Fruit fly (Drosophila melanogaster) whole organism, embryonic: ENCODE results near the gene Catsup.

Experiments
- CG12071 ChIP-seq: fragments of 200-800 bp; sonication (Bioruptor generic); optimal IDR thresholded peaks from 3 replicates; lab custom pipeline; 2018; ENCODE audit warnings: missing biosample characterization, mild to moderate bottlenecking, missing genetic modification characterization
- CG13775 ChIP-seq: fragments of 200-800 bp; sonication (Bioruptor generic); optimal IDR thresholded peaks from 3 replicates; lab custom pipeline; 2017; ENCODE audit warnings: missing biosample characterization, mild to moderate bottlenecking, missing genetic modification characterization
- CG14014 ChIP-seq: fragments of 200-800 bp; sonication (Bioruptor generic); IDR thresholded peaks from 2 replicates; pipeline ENCODE4 v1.3.6; 2022; ENCODE audit warnings: missing biosample characterization, missing genetic modification characterization
- CG14710 ChIP-seq: fragments of 200-800 bp; sonication (Bioruptor generic); optimal IDR thresholded peaks from 3 replicates; lab custom pipeline; 2019; ENCODE audit warnings: missing biosample characterization, mild to moderate bottlenecking, missing genetic modification characterization, moderate library complexity
- CG15011 ChIP-seq: fragments of 200-800 bp; sonication (Bioruptor generic); optimal IDR thresholded peaks from 3 replicates; lab custom pipeline; 2018; ENCODE audit warnings: missing biosample characterization, mild to moderate bottlenecking, missing genetic modification characterization
- CG1602 ChIP-seq: fragments of 200-800 bp; sonication (Bioruptor generic); optimal IDR thresholded peaks from 3 replicates; lab custom pipeline; 2016; ENCODE audit warnings: missing biosample characterization, missing genetic modification characterization
- CG16815 ChIP-seq: fragments of 200-800 bp; sonication (Bioruptor generic); optimal IDR thresholded peaks from 3 replicates; lab custom pipeline; 2017; ENCODE audit warnings: missing biosample characterization, mild to moderate bottlenecking, missing genetic modification characterization
- CG17829 ChIP-seq: fragments of 200-800 bp; optimal IDR thresholded peaks from 2 replicates; lab custom pipeline; 2019; ENCODE audit warnings: missing biosample characterization, mild to moderate bottlenecking, missing genetic modification characterization, moderate library complexity
- CG18476 ChIP-seq: fragments of 200-800 bp; sonication (Bioruptor generic); optimal IDR thresholded peaks from 2 replicates; lab custom pipeline; 2016; ENCODE audit warnings: missing biosample characterization, mild to moderate bottlenecking, missing genetic modification characterization
- CG2120 ChIP-seq: fragments of 200-800 bp; sonication (Bioruptor generic); optimal IDR thresholded peaks from 3 replicates; lab custom pipeline; 2016; ENCODE audit warnings: missing biosample characterization, missing genetic modification characterization
- CG3281 ChIP-seq: fragments of 200-800 bp; sonication (Bioruptor generic); optimal IDR thresholded peaks from 3 replicates; lab custom pipeline; 2017; ENCODE audit warnings: missing biosample characterization, mild to moderate bottlenecking, missing genetic modification characterization
- CG34376 ChIP-seq: fragments of 200-800 bp; sonication (Bioruptor generic); optimal IDR thresholded peaks from 2 replicates; lab custom pipeline; 2018; ENCODE audit warnings: missing biosample characterization, mild to moderate bottlenecking, missing genetic modification characterization
- CG4854 ChIP-seq: fragments of 200-800 bp; sonication (Bioruptor generic); optimal IDR thresholded peaks from 2 replicates; lab custom pipeline; 2016; ENCODE audit warnings: missing biosample characterization, missing genetic modification characterization, inconsistent platforms
- CG7271 ChIP-seq: fragments of 200-800 bp; sonication (Bioruptor generic); optimal IDR thresholded peaks from 2 replicates; lab custom pipeline; 2018; ENCODE audit warnings: missing biosample characterization, mild to moderate bottlenecking, missing genetic modification characterization, moderate library complexity
- CG8924 ChIP-seq: fragments of 200-800 bp; optimal IDR thresholded peaks from 3 replicates; lab custom pipeline; 2019; ENCODE audit warnings: missing biosample characterization, mild to moderate bottlenecking, missing genetic modification characterization, moderate library complexity
- Fer3 ChIP-seq: fragments of 200-800 bp; sonication (Bioruptor generic); optimal IDR thresholded peaks from 2 replicates; lab custom pipeline; 2018; ENCODE audit warnings: missing biosample characterization, mild to moderate bottlenecking, missing genetic modification characterization, moderate library complexity
- Hmr ChIP-seq: fragments of 200-800 bp; sonication (Bioruptor generic); optimal IDR thresholded peaks from 3 replicates; lab custom pipeline; 2017; ENCODE audit warnings: mild to moderate bottlenecking, missing biosample characterization, missing genetic modification reagents, missing genetic modification characterization
- Hr78 ChIP-seq, 2 experiments: fragments of 200-800 bp in 1 of 2; fragments of >200 bp in 1 of 2; sonication (Bioruptor generic) in 1 of 2; optimal IDR thresholded peaks; 2 replicates each; lab custom pipeline; 2017 to 2019; ENCODE audit warnings: missing biosample characterization in 2 of 2, missing genetic modification characterization in 2 of 2, mild to moderate bottlenecking in 1 of 2, moderate library complexity in 1 of 2
- Lhr ChIP-seq: fragments of 200-800 bp; sonication (Bioruptor generic); optimal IDR thresholded peaks from 3 replicates; lab custom pipeline; 2017; ENCODE audit warnings: mild to moderate bottlenecking, missing biosample characterization, missing genetic modification reagents, missing genetic modification characterization
- Meics ChIP-seq: fragments of 200-800 bp; sonication (Bioruptor generic); optimal IDR thresholded peaks from 2 replicates; lab custom pipeline; 2017; ENCODE audit warnings: missing biosample characterization, mild to moderate bottlenecking, missing genetic modification characterization
- NfI ChIP-seq: fragments of 200-800 bp; sonication (Bioruptor generic); optimal IDR thresholded peaks from 3 replicates; lab custom pipeline; 2018; ENCODE audit warnings: missing biosample characterization, mild to moderate bottlenecking, missing genetic modification characterization, moderate library complexity
- PHDP ChIP-seq: fragments of 200-800 bp; sonication (Bioruptor generic); optimal IDR thresholded peaks from 3 replicates; lab custom pipeline; 2018; ENCODE audit warnings: missing biosample characterization, mild to moderate bottlenecking, missing genetic modification characterization, moderate library complexity
- Sox102F ChIP-seq: fragments of 200-800 bp; sonication (Bioruptor generic); optimal IDR thresholded peaks from 2 replicates; lab custom pipeline; 2018; ENCODE audit warnings: missing biosample characterization, mild to moderate bottlenecking, missing genetic modification characterization, moderate library complexity
- Usf ChIP-seq: fragments of 200-800 bp; sonication (Bioruptor generic); optimal IDR thresholded peaks from 2 replicates; lab custom pipeline; 2017; ENCODE audit warnings: missing genotype, missing biosample characterization, missing genetic modification characterization
- Xbp1 ChIP-seq: fragments of 200-800 bp; sonication (Bioruptor generic); optimal IDR thresholded peaks from 3 replicates; lab custom pipeline; 2016; ENCODE audit warnings: missing biosample characterization, mild to moderate bottlenecking, missing genetic modification characterization
- cad ChIP-seq: fragments of >200 bp; optimal IDR thresholded peaks from 2 replicates; lab custom pipeline; 2017; ENCODE audit warnings: missing biosample characterization, missing genetic modification characterization
- chm ChIP-seq: fragments of 200-800 bp; sonication (Bioruptor generic); IDR thresholded peaks from 2 replicates; pipeline ENCODE4 v1.3.6; 2022; ENCODE audit warnings: missing biosample characterization, missing genetic modification characterization
- croc ChIP-seq: fragments of 200-800 bp; sonication (Bioruptor generic); conservative IDR thresholded peaks from 3 replicates; pipeline ENCODE4 v1.3.6; 2022; ENCODE audit warnings: missing biosample characterization, missing genetic modification characterization
- crol ChIP-seq: fragments of 200-800 bp; sonication (Bioruptor generic); IDR thresholded peaks from 2 replicates; pipeline ENCODE4 v1.3.6; 2022; ENCODE audit warnings: missing biosample characterization, missing genetic modification characterization
- cwo ChIP-seq: fragments of 200-800 bp; sonication (Bioruptor generic); optimal IDR thresholded peaks from 3 replicates; lab custom pipeline; 2017; ENCODE audit warnings: missing biosample characterization, missing genetic modification characterization, mild to moderate bottlenecking, moderate library complexity, missing genetic modification reagents
- dpn ChIP-seq, 2 experiments: fragments of 200-800 bp; sonication (Bioruptor generic); optimal IDR thresholded peaks; 3 replicates each; lab custom pipeline; 2016; ENCODE audit warnings: missing biosample characterization in 2 of 2, missing genetic modification characterization in 2 of 2
- ems ChIP-seq: fragments of 200-800 bp; sonication (Bioruptor generic); optimal IDR thresholded peaks from 3 replicates; lab custom pipeline; 2016; ENCODE audit warnings: missing biosample characterization, missing genetic modification characterization
- fd3F ChIP-seq: fragments of 200-800 bp; sonication (Bioruptor generic); optimal IDR thresholded peaks from 2 replicates; lab custom pipeline; 2018; ENCODE audit warnings: missing biosample characterization, mild to moderate bottlenecking, missing genetic modification characterization, moderate library complexity
- fd96Cb ChIP-seq: fragments of 200-800 bp; sonication (Bioruptor generic); optimal IDR thresholded peaks from 2 replicates; lab custom pipeline; 2018; ENCODE audit warnings: missing biosample characterization, mild to moderate bottlenecking, missing genetic modification characterization, moderate library complexity
- fru ChIP-seq: fragments of >200 bp; optimal IDR thresholded peaks from 2 replicates; lab custom pipeline; 2017
- gem ChIP-seq: fragments of 200-800 bp; sonication (Bioruptor generic); optimal IDR thresholded peaks from 2 replicates; lab custom pipeline; 2019; ENCODE audit warnings: missing biosample characterization, mild to moderate bottlenecking, missing genetic modification characterization, moderate library complexity
- grau ChIP-seq: fragments of 200-800 bp; optimal IDR thresholded peaks from 3 replicates; lab custom pipeline; 2019; ENCODE audit warnings: missing biosample characterization, mild to moderate bottlenecking, missing genetic modification characterization, moderate library complexity
- gro ChIP-seq: fragments of 200-800 bp; sonication (Bioruptor generic); optimal IDR thresholded peaks from 2 replicates; lab custom pipeline; 2016; ENCODE audit warnings: missing biosample characterization, missing genetic modification characterization
- lola ChIP-seq, 3 experiments: fragments of >200 bp in 2 of 3; fragments of 200-800 bp in 1 of 3; sonication (Bioruptor generic) in 1 of 3; optimal IDR thresholded peaks; 2 replicates each; lab custom pipeline; 2017 to 2019; ENCODE audit warnings: missing biosample characterization in 3 of 3, missing genetic modification characterization in 3 of 3, mild to moderate bottlenecking in 1 of 3, moderate library complexity in 1 of 3
- mam ChIP-seq: fragments of 200-800 bp; sonication (Bioruptor generic); optimal IDR thresholded peaks from 3 replicates; lab custom pipeline; 2016; ENCODE audit warnings: missing biosample characterization, missing genetic modification characterization
- nerfin-2 ChIP-seq: fragments of 200-800 bp; sonication (Bioruptor generic); IDR thresholded peaks from 2 replicates; pipeline ENCODE4 v1.3.6; 2022; ENCODE audit warnings: missing biosample characterization, missing genetic modification characterization; ENCODE audit not compliant: partially characterized antibody
- peb ChIP-seq: fragments of 200-800 bp; sonication (Bioruptor generic); IDR thresholded peaks from 2 replicates; pipeline ENCODE4 v1.3.6; 2022; ENCODE audit warnings: missing biosample characterization, missing genetic modification characterization
- pum ChIP-seq: fragments of 200-800 bp; sonication (Bioruptor generic); optimal IDR thresholded peaks from 2 replicates; lab custom pipeline; 2016; ENCODE audit warnings: missing biosample characterization, missing genetic modification characterization
- run ChIP-seq: fragments of 200-800 bp; sonication (Bioruptor generic); optimal IDR thresholded peaks from 3 replicates; lab custom pipeline; 2018; ENCODE audit warnings: missing biosample characterization, mild to moderate bottlenecking, missing genetic modification characterization
- salm ChIP-seq: fragments of 200-800 bp; sonication (Bioruptor generic); optimal IDR thresholded peaks from 2 replicates; lab custom pipeline; 2018; ENCODE audit warnings: missing biosample characterization, mild to moderate bottlenecking, missing genetic modification characterization
- schlank ChIP-seq: fragments of 200-800 bp; sonication (Bioruptor generic); optimal IDR thresholded peaks from 2 replicates; lab custom pipeline; 2018; ENCODE audit warnings: missing biosample characterization, mild to moderate bottlenecking, missing genetic modification characterization
- stc ChIP-seq: fragments of 200-800 bp; sonication (Bioruptor generic); IDR thresholded peaks from 2 replicates; pipeline ENCODE4 v1.3.6; 2022; ENCODE audit warnings: missing biosample characterization, missing genetic modification characterization
- tio ChIP-seq: fragments of 200-800 bp; sonication (Bioruptor generic); optimal IDR thresholded peaks from 2 replicates; lab custom pipeline; 2017; ENCODE audit warnings: missing biosample characterization, missing genetic modification characterization, inconsistent platforms
- zfh2 ChIP-seq: fragments of 200-800 bp; sonication (Bioruptor generic); optimal IDR thresholded peaks from 2 replicates; lab custom pipeline; 2016; ENCODE audit warnings: missing biosample characterization, missing genetic modification characterization

The Catsup gene

dm6 chr2L:19026491-19027197 lies 15.0 kb upstream of the Catsup start (continued):
- no peak for TF ChIP-seq lola (GFP tag; optimal IDR thresholded peaks at IDR 0.05; lab: Kevin White, UChicago)
- TF ChIP-seq Xbp1 (GFP tag; lab: Kevin White, UChicago), result peak; percentile 35
- peak; percentile 20; the same call in 2 of the 3 replicates for TF ChIP-seq croc (GFP tag; lab: Robert Waterston, UW)
- TF ChIP-seq CG4854, result no peak
- peak; percentile 32 for TF ChIP-seq Fer3
- no peak for TF ChIP-seq Hr78 (GFP tag; optimal IDR thresholded peaks at IDR 0.05; lab: Kevin White, UChicago)
- peak; percentile 21 for TF ChIP-seq CG17829
- TF ChIP-seq CG13775, result peak; percentile 30
- TF ChIP-seq grau (tag; lab: Kevin White, UChicago), result peak; percentile 75
- TF ChIP-seq Lhr (GFP tag; lab: Kevin White, UChicago), result no peak
- peak; percentile 65 for TF ChIP-seq NfI
- TF ChIP-seq cwo, result peak; percentile 68
- peak; percentile 46 for TF ChIP-seq CG15011
- peak; percentile 77 for TF ChIP-seq Meics (GFP tag; lab: Kevin White, UChicago)
- peak; percentile 57 for TF ChIP-seq schlank (tag; lab: Kevin White, UChicago)
- no peak for TF ChIP-seq fru (lab: Kevin White, UChicago)
- peak; percentile 55 for TF ChIP-seq Sox102F (GFP tag; lab: Kevin White, UChicago)
- TF ChIP-seq CG8924 (tag; lab: Kevin White, UChicago), result peak; percentile 72
- TF ChIP-seq CG16815 (GFP tag; lab: Kevin White, UChicago), result no peak
- no peak for TF ChIP-seq chm
- TF ChIP-seq PHDP (tag; lab: Kevin White, UChicago), result peak; percentile 66
- TF ChIP-seq CG3281 (GFP tag; lab: Kevin White, UChicago), result peak; percentile 75
- TF ChIP-seq run (tag; lab: Kevin White, UChicago), result peak; percentile 5
- TF ChIP-seq gro (GFP tag; lab: Kevin White, UChicago), result peak; percentile 38
- TF ChIP-seq CG12071, result peak; percentile 25
- peak; percentile 6 for TF ChIP-seq ems (GFP tag; lab: Kevin White, UChicago)
- no peak for TF ChIP-seq nerfin-2 (GFP tag; lab: Robert Waterston, UW)
- no peak for TF ChIP-seq CG14710
- no peak for TF ChIP-seq cad (GFP tag; lab: Kevin White, UChicago)
- TF ChIP-seq fd96Cb (tag; lab: Kevin White, UChicago), result peak; percentile 27
- peak; percentile 59 for TF ChIP-seq CG14014 (GFP tag; lab: Robert Waterston, UW)
- TF ChIP-seq zfh2, result peak; percentile 45
- peak; percentile 6 for TF ChIP-seq Usf (GFP tag; lab: Kevin White, UChicago)
- peak; percentile 50 for TF ChIP-seq fd3F
- peak; percentile 72 for TF ChIP-seq gem (tag; lab: Kevin White, UChicago)
- peak; percentile 0 for TF ChIP-seq CG18476 (GFP tag; lab: Kevin White, UChicago)
- TF ChIP-seq tio (GFP tag; lab: Kevin White, UChicago), result no peak
- peak; percentile 79 for TF ChIP-seq crol (GFP tag; lab: Robert Waterston, UW)
- TF ChIP-seq CG34376, result peak; percentile 82
- TF ChIP-seq mam (GFP tag; lab: Kevin White, UChicago), result peak; percentile 50
- TF ChIP-seq salm, result peak; percentile 11
- TF ChIP-seq pum (GFP tag; lab: Kevin White, UChicago), result no peak
- no peak for TF ChIP-seq CG7271 (tag; lab: Kevin White, UChicago)
- TF ChIP-seq Hmr (GFP tag; lab: Kevin White, UChicago), result peak; percentile 85
- no peak for TF ChIP-seq CG1602 (GFP tag; lab: Kevin White, UChicago)
- peak; percentile 23 to 26 for TF ChIP-seq dpn (GFP tag; optimal IDR thresholded peaks at IDR 0.05; lab: Kevin White, UChicago)
- TF ChIP-seq peb (GFP tag; lab: Robert Waterston, UW), result no peak
- peak; percentile 22; the same call in 1 of the 2 replicates for TF ChIP-seq stc (GFP tag; lab: Robert Waterston, UW)
- TF ChIP-seq CG2120, result peak; percentile 73
